Worm (Caenorhabditis elegans): ENCODE measurements around the gene fbxa-151.

DNA sequence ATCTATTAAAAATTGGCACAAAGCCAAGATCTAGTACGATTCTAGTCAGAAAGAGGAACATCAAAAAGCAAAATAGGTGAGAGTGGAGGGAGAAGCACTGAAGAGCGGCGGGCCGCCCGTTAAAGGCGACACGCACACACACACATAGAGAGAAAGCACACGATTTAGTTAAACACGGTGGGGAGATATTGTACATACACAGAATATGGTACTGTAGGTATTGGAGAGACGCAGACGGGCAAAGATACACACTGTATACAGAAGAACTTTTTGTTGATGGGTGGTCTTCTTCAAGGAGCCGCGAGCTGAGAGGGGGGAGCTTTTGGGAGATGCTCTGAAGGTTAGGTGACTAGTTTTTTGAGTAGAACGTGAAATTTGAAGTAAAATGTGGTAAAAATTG, 40.4 kb downstream of the fbxa-151 start:
- TF ChIP-seq ces-1 (GFP tag; optimal IDR thresholded peaks at IDR 0.05) (no peak), unc-86 (tag; optimal IDR thresholded peaks at IDR 0.05) (no peak), dpl-1 (GFP tag; optimal IDR thresholded peaks at IDR 0.05) (no peak)

Measured in whole organism, L1 larva.